Fruit fly (Drosophila melanogaster) whole organism, embryonic: ENCODE measurements around the gene CG15034.
A peak's percentile ranks its signal among the peaks of the same experiment; 100 is the strongest.

ENCODE experiments used
- BEAF-32 ChIP-seq: fragments of 200-800 bp; sonication (Bioruptor generic); optimal IDR thresholded peaks from 3 replicates; lab custom pipeline; 2017; ENCODE audit warnings: missing biosample characterization, missing genetic modification characterization, mild to moderate bottlenecking, moderate library complexity, missing genetic modification reagents
- Bdp1 ChIP-seq: fragments of 200-800 bp; sonication (Bioruptor generic); optimal IDR thresholded peaks from 3 replicates; lab custom pipeline; 2016; ENCODE audit warnings: missing biosample characterization, missing genetic modification characterization
- Bgb ChIP-seq: fragments of 200-800 bp; sonication (Bioruptor generic); IDR thresholded peaks from 2 replicates; pipeline ENCODE4 v1.3.6; 2022; ENCODE audit warnings: missing biosample characterization, missing genetic modification characterization; ENCODE audit not compliant: partially characterized antibody
- C15 ChIP-seq: fragments of 200-800 bp; sonication (Bioruptor generic); IDR thresholded peaks from 3 replicates; pipeline ENCODE4 v1.3.6; 2022; ENCODE audit warnings: missing biosample characterization, missing genetic modification characterization
- CG1024 ChIP-seq: fragments of 200-800 bp; sonication (Bioruptor generic); IDR thresholded peaks from 2 replicates; pipeline ENCODE4 v1.3.6; 2022; ENCODE audit warnings: missing biosample characterization, missing genetic modification characterization
- CG10274 ChIP-seq: fragments of 200-800 bp; sonication (Bioruptor generic); optimal IDR thresholded peaks from 3 replicates; lab custom pipeline; 2017; ENCODE audit warnings: missing biosample characterization, mild to moderate bottlenecking, missing genetic modification characterization
- CG10565 ChIP-seq: fragments of 200-800 bp; sonication (Bioruptor generic); optimal IDR thresholded peaks from 3 replicates; lab custom pipeline; 2016; ENCODE audit warnings: missing biosample characterization, mild to moderate bottlenecking, missing genetic modification characterization
- CG10959 ChIP-seq: fragments of 200-800 bp; sonication (Bioruptor generic); IDR thresholded peaks from 2 replicates; pipeline ENCODE4 v1.3.6; 2022; ENCODE audit warnings: missing biosample characterization, missing genetic modification characterization
- CG12104 ChIP-seq: fragments of 200-800 bp; sonication (Bioruptor generic); optimal IDR thresholded peaks from 3 replicates; lab custom pipeline; 2016; ENCODE audit warnings: missing biosample characterization, missing genetic modification characterization
- CG12299 ChIP-seq: fragments of 200-800 bp; sonication (Bioruptor generic); optimal IDR thresholded peaks from 2 replicates; lab custom pipeline; 2018; ENCODE audit warnings: missing biosample characterization, mild to moderate bottlenecking, missing genetic modification characterization
- CG12942 ChIP-seq: fragments of 200-800 bp; sonication (Bioruptor generic); optimal IDR thresholded peaks from 3 replicates; lab custom pipeline; 2016; ENCODE audit warnings: missing biosample characterization, missing genetic modification characterization
- CG13424 ChIP-seq: fragments of 200-800 bp; sonication (Bioruptor generic); optimal IDR thresholded peaks from 2 replicates; lab custom pipeline; 2019; ENCODE audit warnings: missing biosample characterization, mild to moderate bottlenecking, missing genetic modification characterization, moderate library complexity
- CG14667 ChIP-seq: fragments of 200-800 bp; sonication (Bioruptor generic); IDR thresholded peaks from 2 replicates; pipeline ENCODE4 v1.3.6; 2022; ENCODE audit warnings: missing biosample characterization, missing genetic modification characterization
- CG15011 ChIP-seq: fragments of 200-800 bp; sonication (Bioruptor generic); optimal IDR thresholded peaks from 3 replicates; lab custom pipeline; 2018; ENCODE audit warnings: missing biosample characterization, mild to moderate bottlenecking, missing genetic modification characterization
- CG16779 ChIP-seq: fragments of 200-800 bp; sonication (Bioruptor generic); IDR thresholded peaks from 2 replicates; pipeline ENCODE4 v1.3.6; 2022; ENCODE audit warnings: missing biosample characterization, missing genetic modification characterization
- CG16813 ChIP-seq: fragments of 200-800 bp; sonication (Bioruptor generic); IDR thresholded peaks from 3 replicates; pipeline ENCODE4 v1.3.6; 2022; ENCODE audit warnings: missing biosample characterization, missing genetic modification characterization; ENCODE audit not compliant: partially characterized antibody
- CG17361 ChIP-seq: fragments of 200-800 bp; sonication (Bioruptor generic); IDR thresholded peaks from 3 replicates; pipeline ENCODE4 v1.3.6; 2022; ENCODE audit warnings: missing biosample characterization, missing genetic modification characterization
- CG17385 ChIP-seq: fragments of 200-800 bp; sonication (Bioruptor generic); optimal IDR thresholded peaks from 3 replicates; lab custom pipeline; 2018; ENCODE audit warnings: missing biosample characterization, mild to moderate bottlenecking, missing genetic modification characterization
- CG18619 ChIP-seq: fragments of 200-800 bp; sonication (Bioruptor generic); optimal IDR thresholded peaks from 3 replicates; lab custom pipeline; 2017; ENCODE audit warnings: missing biosample characterization, mild to moderate bottlenecking, missing genetic modification characterization
- CG3163 ChIP-seq: fragments of 200-800 bp; sonication (Bioruptor generic); optimal IDR thresholded peaks from 3 replicates; lab custom pipeline; 2016; ENCODE audit warnings: missing biosample characterization, missing genetic modification characterization
- CG6654 ChIP-seq: fragments of 200-800 bp; sonication (Bioruptor generic); optimal IDR thresholded peaks from 2 replicates; lab custom pipeline; 2017; ENCODE audit warnings: missing biosample characterization, mild to moderate bottlenecking, missing genetic modification characterization
- CG8089 ChIP-seq: fragments of 200-800 bp; sonication (Bioruptor generic); optimal IDR thresholded peaks from 3 replicates; lab custom pipeline; 2016; ENCODE audit warnings: missing biosample characterization, missing genetic modification characterization
- CG8765 ChIP-seq: fragments of 200-800 bp; sonication (Bioruptor generic); IDR thresholded peaks from 2 replicates; pipeline ENCODE4 v1.3.6; 2022; ENCODE audit warnings: missing biosample characterization, missing genetic modification characterization
- CG9932 ChIP-seq: fragments of 200-800 bp; sonication (Bioruptor generic); IDR thresholded peaks from 2 replicates; pipeline ENCODE4 v1.3.6; 2022; ENCODE audit warnings: missing biosample characterization, missing genetic modification characterization
- CrebB ChIP-seq: fragments of 200-800 bp; sonication (Bioruptor generic); optimal IDR thresholded peaks from 3 replicates; lab custom pipeline; 2018; ENCODE audit warnings: missing biosample characterization, mild to moderate bottlenecking, missing genetic modification characterization
- Ets65A ChIP-seq: fragments of 200-800 bp; sonication (Bioruptor generic); peaks from one replicate; lab custom pipeline; 2016; ENCODE audit warnings: missing biosample characterization, missing genetic modification characterization
- Fer2 ChIP-seq: fragments of 200-800 bp; sonication (Bioruptor generic); optimal IDR thresholded peaks from 2 replicates; lab custom pipeline; 2018; ENCODE audit warnings: missing biosample characterization, mild to moderate bottlenecking, missing genetic modification characterization, moderate library complexity
- H15 ChIP-seq: fragments of 200-800 bp; sonication (Bioruptor generic); IDR thresholded peaks from 3 replicates; pipeline ENCODE4 v1.3.6; 2022; ENCODE audit warnings: missing biosample characterization, missing genetic modification characterization
- Hand ChIP-seq: fragments of 200-800 bp; sonication (Bioruptor generic); optimal IDR thresholded peaks from 2 replicates; lab custom pipeline; 2017; ENCODE audit warnings: mild to moderate bottlenecking, missing biosample characterization, missing genetic modification reagents, missing genetic modification characterization
- PHDP ChIP-seq: fragments of 200-800 bp; sonication (Bioruptor generic); optimal IDR thresholded peaks from 3 replicates; lab custom pipeline; 2018; ENCODE audit warnings: missing biosample characterization, mild to moderate bottlenecking, missing genetic modification characterization, moderate library complexity
- TFAM ChIP-seq: fragments of 200-800 bp; sonication (Bioruptor generic); optimal IDR thresholded peaks from 2 replicates; lab custom pipeline; 2017; ENCODE audit warnings: missing biosample characterization, missing genetic modification characterization, inconsistent platforms
- Taf1 ChIP-seq: fragments of 200-800 bp; sonication (Bioruptor generic); IDR thresholded peaks from 2 replicates; pipeline ENCODE4 v1.3.6; 2022; ENCODE audit warnings: missing biosample characterization, missing genetic modification characterization
- Usf ChIP-seq: fragments of 200-800 bp; sonication (Bioruptor generic); optimal IDR thresholded peaks from 2 replicates; lab custom pipeline; 2017; ENCODE audit warnings: missing genotype, missing biosample characterization, missing genetic modification characterization
- ap ChIP-seq: fragments of 200-800 bp; sonication (Bioruptor generic); IDR thresholded peaks from 2 replicates; pipeline ENCODE4 v1.3.6; 2022; ENCODE audit warnings: missing biosample characterization, missing genetic modification characterization
- ash1 ChIP-seq: fragments of 200-800 bp; sonication (Bioruptor generic); optimal IDR thresholded peaks from 2 replicates; lab custom pipeline; 2018; ENCODE audit warnings: missing biosample characterization, mild to moderate bottlenecking, missing genetic modification characterization
- bsh ChIP-seq, 2 experiments: fragments of 200-800 bp; sonication (Bioruptor generic); optimal IDR thresholded peaks; 2 replicates each; lab custom pipeline; 2017 to 2018; ENCODE audit warnings: mild to moderate bottlenecking in 2 of 2, missing biosample characterization in 2 of 2, missing genetic modification characterization in 2 of 2, moderate library complexity in 1 of 2
- cato ChIP-seq: fragments of 200-800 bp; sonication (Bioruptor generic); optimal IDR thresholded peaks from 2 replicates; lab custom pipeline; 2016; ENCODE audit warnings: missing biosample characterization, missing genetic modification characterization, borderline replicate concordance
- dan ChIP-seq: fragments of 200-800 bp; sonication (Bioruptor generic); IDR thresholded peaks from 2 replicates; pipeline ENCODE4 v1.3.6; 2022; ENCODE audit warnings: missing biosample characterization, missing genetic modification characterization
- dati ChIP-seq: fragments of 200-800 bp; sonication (Bioruptor generic); IDR thresholded peaks from 2 replicates; pipeline ENCODE4 v1.3.6; 2022; ENCODE audit warnings: missing biosample characterization, missing genetic modification characterization
- disco-r ChIP-seq: fragments of 200-800 bp; sonication (Bioruptor generic); optimal IDR thresholded peaks from 2 replicates; lab custom pipeline; 2016; ENCODE audit warnings: missing biosample characterization, missing genetic modification characterization
- esg ChIP-seq: fragments of 200-800 bp; sonication (Bioruptor generic); conservative IDR thresholded peaks from 2 replicates; pipeline ENCODE4 v1.3.6; 2022; ENCODE audit warnings: missing biosample characterization, missing genetic modification characterization
- exex ChIP-seq: fragments of 200-800 bp; sonication (Bioruptor generic); optimal IDR thresholded peaks from 4 replicates; lab custom pipeline; 2018; ENCODE audit warnings: missing biosample characterization, mild to moderate bottlenecking, missing genetic modification characterization, moderate library complexity
- fd102C ChIP-seq: fragments of 200-800 bp; sonication (Bioruptor generic); optimal IDR thresholded peaks from 2 replicates; lab custom pipeline; 2018; ENCODE audit warnings: missing biosample characterization, mild to moderate bottlenecking, missing genetic modification characterization, moderate library complexity
- h ChIP-seq: fragments of >200 bp; optimal IDR thresholded peaks from 2 replicates; lab custom pipeline; 2017
- ind ChIP-seq: fragments of 200-800 bp; sonication (Bioruptor generic); optimal IDR thresholded peaks from 3 replicates; lab custom pipeline; 2016; ENCODE audit warnings: missing biosample characterization, missing genetic modification characterization
- luna ChIP-seq: fragments of 200-800 bp; sonication (Bioruptor generic); optimal IDR thresholded peaks from 2 replicates; lab custom pipeline; 2016; ENCODE audit warnings: missing biosample characterization, missing genetic modification characterization
- maf-S ChIP-seq: fragments of 200-800 bp; sonication (Bioruptor generic); optimal IDR thresholded peaks from 2 replicates; lab custom pipeline; 2016; ENCODE audit warnings: missing biosample characterization, missing genetic modification characterization
- pfk ChIP-seq: fragments of 200-800 bp; sonication (Bioruptor generic); optimal IDR thresholded peaks from 2 replicates; lab custom pipeline; 2018; ENCODE audit warnings: missing biosample characterization, mild to moderate bottlenecking, missing genetic modification characterization, moderate library complexity
- prd ChIP-seq, 3 experiments: fragments of >200 bp in 2 of 3; fragments of 200-800 bp in 1 of 3; sonication (Bioruptor generic) in 1 of 3; optimal IDR thresholded peaks in 2 of 3; IDR thresholded peaks in 1 of 3; 2 replicates in 2 of 3; 3 replicates in 1 of 3; pipeline versions ENCODE4 v1.3.6 to Lab custom; 2017 to 2022; ENCODE audit warnings: missing biosample characterization in 1 of 3, missing genetic modification characterization in 1 of 3
- sug ChIP-seq: fragments of 200-800 bp; optimal IDR thresholded peaks from 2 replicates; lab custom pipeline; 2019; ENCODE audit warnings: missing biosample characterization, mild to moderate bottlenecking, missing genetic modification characterization, moderate library complexity
- z ChIP-seq: fragments of 200-800 bp; sonication (Bioruptor generic); IDR thresholded peaks from 3 replicates; pipeline ENCODE4 v1.3.6; 2022; ENCODE audit warnings: missing biosample characterization, missing genetic modification characterization

The CG15034 gene

DNA sequence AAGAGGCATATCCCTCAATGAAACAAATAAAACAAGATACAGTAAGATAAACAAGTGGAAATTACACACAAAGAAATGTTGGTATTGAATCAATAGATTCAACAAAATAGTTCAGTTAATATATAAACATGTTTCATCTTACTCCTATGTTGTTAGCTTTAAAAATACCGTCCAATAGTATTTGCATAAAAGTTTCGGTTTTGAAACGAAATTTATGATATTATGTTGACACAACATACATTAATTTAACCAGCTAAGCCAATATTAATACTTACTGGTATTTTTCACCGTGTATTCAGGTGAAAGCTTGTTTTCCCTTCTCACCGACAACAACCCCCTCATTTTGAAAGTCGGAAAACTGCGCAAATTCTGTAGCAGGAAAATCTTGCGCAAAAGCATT lies 8.8 kb downstream of the CG15034 start (continued):
- peak; percentile 75 for TF ChIP-seq CG13424 (tag; lab: Kevin White, UChicago)
- 0 out of 2 replicates have a peak, but pooled peaks have one; percentile 13 for TF ChIP-seq Taf1 (GFP tag; lab: Robert Waterston, UW)
- TF ChIP-seq PHDP: peak; percentile 77
- peak; percentile 37; the same call in 1 of the 2 replicates for TF ChIP-seq CG1024 (GFP tag; lab: Robert Waterston, UW)
- TF ChIP-seq h: no peak
- peak in 1 of 2 experiments; percentile 70 for TF ChIP-seq bsh (GFP tag; optimal IDR thresholded peaks at IDR 0.05; lab: Kevin White, UChicago)
- TF ChIP-seq CG10565 (GFP tag; lab: Kevin White, UChicago): no peak
- peak; percentile 31 for TF ChIP-seq CrebB (tag; lab: Kevin White, UChicago)
- peak; percentile 32 for TF ChIP-seq CG8089
- TF ChIP-seq z (GFP tag; lab: Robert Waterston, UW): no peak
- TF ChIP-seq fd102C (GFP tag; lab: Kevin White, UChicago): no peak
- TF ChIP-seq ash1 (GFP tag; lab: Kevin White, UChicago): no peak
- peak; percentile 39 for TF ChIP-seq Hand (GFP tag; lab: Kevin White, UChicago)
- no peak for TF ChIP-seq dati
- TF ChIP-seq maf-S (GFP tag; lab: Kevin White, UChicago): peak; percentile 33
- no peak for TF ChIP-seq CG8765 (GFP tag; lab: Robert Waterston, UW)
- TF ChIP-seq Fer2 (tag; lab: Kevin White, UChicago): peak; percentile 53
- TF ChIP-seq ind: peak; percentile 49
- peak; percentile 23 for TF ChIP-seq cato (GFP tag; lab: Kevin White, UChicago)
- no peak for TF ChIP-seq C15 (GFP tag; lab: Robert Waterston, UW)
- no peak for TF ChIP-seq CG6654 (GFP tag; lab: Kevin White, UChicago)
- TF ChIP-seq esg (GFP tag; lab: Robert Waterston, UW): peak; percentile 40; the same call in 1 of the 2 replicates
- TF ChIP-seq TFAM (GFP tag; lab: Kevin White, UChicago): no peak
- no peak for TF ChIP-seq pfk
- no peak for TF ChIP-seq Usf (GFP tag; lab: Kevin White, UChicago)
- TF ChIP-seq CG9932: peak; percentile 57
- TF ChIP-seq ap: no peak
- peak; percentile 25 for TF ChIP-seq Bdp1 (GFP tag; lab: Kevin White, UChicago)
- TF ChIP-seq CG12299 (tag; lab: Kevin White, UChicago): peak; percentile 80
- peak; percentile 26 for TF ChIP-seq luna
- no peak for TF ChIP-seq dan (GFP tag; lab: Robert Waterston, UW)
- no peak for TF ChIP-seq prd (optimal IDR thresholded peaks at IDR 0.05; lab: Kevin White, UChicago)
- peak; percentile 49; the same call in 2 of the 3 replicates for TF ChIP-seq prd (GFP tag; IDR thresholded peaks at IDR 0.05; lab: Robert Waterston, UW)
- peak; percentile 42 for TF ChIP-seq sug (tag; lab: Kevin White, UChicago)
- TF ChIP-seq exex: peak; percentile 18
- TF ChIP-seq H15: no peak
- no peak for TF ChIP-seq BEAF-32 (GFP tag; lab: Kevin White, UChicago)
- no peak for TF ChIP-seq Bgb (GFP tag; lab: Robert Waterston, UW)
- TF ChIP-seq disco-r (GFP tag; lab: Kevin White, UChicago): peak; percentile 62
- peak; percentile 40 for TF ChIP-seq CG12942 (GFP tag; lab: Kevin White, UChicago)
- TF ChIP-seq CG16779 (GFP tag; lab: Robert Waterston, UW): no peak
- TF ChIP-seq Ets65A: peak; percentile 4
- no peak for TF ChIP-seq CG10959
- TF ChIP-seq CG14667 (GFP tag; lab: Robert Waterston, UW): no peak
- TF ChIP-seq CG10274 (GFP tag; lab: Kevin White, UChicago): no peak
- no peak for TF ChIP-seq CG16813
- peak; percentile 42 for TF ChIP-seq CG18619 (GFP tag; lab: Kevin White, UChicago)
- TF ChIP-seq CG15011 (GFP tag; lab: Kevin White, UChicago): peak; percentile 35
- peak; percentile 69 for TF ChIP-seq CG17385 (GFP tag; lab: Kevin White, UChicago)
- peak; percentile 36 for TF ChIP-seq CG12104 (GFP tag; lab: Kevin White, UChicago)
- TF ChIP-seq CG3163 (GFP tag; lab: Kevin White, UChicago): no peak
- peak; percentile 73; the same call in 2 of the 3 replicates for TF ChIP-seq CG17361 (GFP tag; lab: Robert Waterston, UW)
